Fruit fly (Drosophila melanogaster): ENCODE data around the gene Acox3.

Acox3 gene

DNA sequence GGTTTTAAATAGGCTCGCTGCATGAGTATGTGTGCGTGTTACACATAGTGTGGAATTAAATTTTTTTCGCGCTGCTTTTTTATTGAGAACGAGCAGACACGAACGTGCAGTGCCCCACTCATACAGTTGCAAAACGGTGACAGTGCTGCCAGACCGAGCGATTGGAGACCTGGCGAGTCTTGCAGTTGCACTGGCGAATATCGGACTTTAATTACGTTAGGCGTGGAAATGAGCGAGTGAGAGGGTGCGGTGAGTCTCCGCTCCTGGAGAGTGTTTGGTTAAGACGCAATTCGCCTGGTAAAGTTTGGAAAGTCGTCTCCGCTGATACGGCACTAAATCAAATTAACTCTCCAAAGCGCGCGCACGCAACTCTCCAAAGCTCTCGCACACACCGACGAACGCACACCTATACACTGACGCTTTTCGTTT is 33.1 kb upstream of the Acox3 start (continued):
- TF ChIP-seq CG2199 (GFP tag; IDR thresholded peaks at IDR 0.05), result 0 out of 3 replicates have a peak, but pooled peaks have one; percentile 30
- TF ChIP-seq YL-1 (GFP tag; optimal IDR thresholded peaks at IDR 0.05), result peak; percentile 69
- TF ChIP-seq CG6791 (GFP tag; IDR thresholded peaks at IDR 0.05; ENCODE audit: partially characterized antibody), result peak; percentile 50; the same call in 2 of the 3 replicates
- no peak for TF ChIP-seq Bdp1 (GFP tag; optimal IDR thresholded peaks at IDR 0.05)
- TF ChIP-seq ara (GFP tag; IDR thresholded peaks at IDR 0.05), result no peak
- no peak for TF ChIP-seq Fer3 (tag; optimal IDR thresholded peaks at IDR 0.05)
- no peak for TF ChIP-seq nmo (GFP tag; optimal IDR thresholded peaks at IDR 0.05)
- TF ChIP-seq pho (GFP tag; optimal IDR thresholded peaks at IDR 0.05), result no peak
- TF ChIP-seq Ada2b (GFP tag; IDR thresholded peaks at IDR 0.05), result no peak
- TF ChIP-seq CG11456 (GFP tag; IDR thresholded peaks at IDR 0.05), result no peak
- no peak for TF ChIP-seq onecut (GFP tag; IDR thresholded peaks at IDR 0.05)
- TF ChIP-seq H15 (GFP tag; IDR thresholded peaks at IDR 0.05), result no peak
- no peak for TF ChIP-seq NFAT (GFP tag; IDR thresholded peaks at IDR 0.05)
- peak; percentile 73 for TF ChIP-seq CG15514 (GFP tag; optimal IDR thresholded peaks at IDR 0.05)
- peak; percentile 4 for TF ChIP-seq CG7987 (GFP tag; optimal IDR thresholded peaks at IDR 0.05)
- no peak for TF ChIP-seq Bteb2 (GFP tag; optimal IDR thresholded peaks at IDR 0.05)
- no peak for TF ChIP-seq CG8388 (GFP tag; optimal IDR thresholded peaks at IDR 0.05)
- TF ChIP-seq psq (GFP tag; optimal IDR thresholded peaks at IDR 0.05), result no peak
- no peak for TF ChIP-seq CG2129 (GFP tag; IDR thresholded peaks at IDR 0.05; ENCODE audit: partially characterized antibody)
- TF ChIP-seq CG9437 (GFP tag; optimal IDR thresholded peaks at IDR 0.05), result peak; percentile 71
- no peak for TF ChIP-seq CG10565 (GFP tag; optimal IDR thresholded peaks at IDR 0.05)
- no peak for TF ChIP-seq CG16815 (GFP tag; optimal IDR thresholded peaks at IDR 0.05)
- TF ChIP-seq PHDP (tag; optimal IDR thresholded peaks at IDR 0.05), result no peak
- no peak for TF ChIP-seq B-H1 (GFP tag; IDR thresholded peaks at IDR 0.05)
- TF ChIP-seq fu2 (GFP tag; optimal IDR thresholded peaks at IDR 0.05), result no peak
- TF ChIP-seq ro (GFP tag; IDR thresholded peaks at IDR 0.05), result no peak
- peak in 1 of 2 experiments; percentile 39 for TF ChIP-seq Trl (optimal IDR thresholded peaks at IDR 0.05)
- no peak for TF ChIP-seq Trl (GFP tag; optimal IDR thresholded peaks at IDR 0.05)
- no peak for TF ChIP-seq CG1602 (GFP tag; optimal IDR thresholded peaks at IDR 0.05)
- TF ChIP-seq MTF-1 (GFP tag; optimal IDR thresholded peaks at IDR 0.05; ENCODE audit: borderline replicate concordance), result no peak
- no peak; the same call in 1 of the 2 replicates for TF ChIP-seq CG14014 (GFP tag; IDR thresholded peaks at IDR 0.05)
- peak; percentile 3 for TF ChIP-seq Ets97D (GFP tag; optimal IDR thresholded peaks at IDR 0.05)
- no peak for TF ChIP-seq eyg (GFP tag; optimal IDR thresholded peaks at IDR 0.05)
- TF ChIP-seq D19B (GFP tag; optimal IDR thresholded peaks at IDR 0.05), result no peak
- no peak for TF ChIP-seq CG30403 (GFP tag; optimal IDR thresholded peaks at IDR 0.05)
- no peak for TF ChIP-seq CG7963 (GFP tag; IDR thresholded peaks at IDR 0.05; ENCODE audit: partially characterized antibody)
- TF ChIP-seq exex (tag; optimal IDR thresholded peaks at IDR 0.05), result peak; percentile 58
- TF ChIP-seq Spps (tag; optimal IDR thresholded peaks at IDR 0.05), result no peak
- no peak for TF ChIP-seq tup (GFP tag; optimal IDR thresholded peaks at IDR 0.05)
- TF ChIP-seq en (GFP tag; optimal IDR thresholded peaks at IDR 0.05), result no peak
- TF ChIP-seq HLH54F (GFP tag; optimal IDR thresholded peaks at IDR 0.05), result no peak
- TF ChIP-seq CG3065 (GFP tag; optimal IDR thresholded peaks at IDR 0.05), result no peak
- TF ChIP-seq ftz-f1 (GFP tag; optimal IDR thresholded peaks at IDR 0.05), result no peak
- TF ChIP-seq C15 (GFP tag; IDR thresholded peaks at IDR 0.05), result no peak
- no peak for TF ChIP-seq danr (GFP tag; IDR thresholded peaks at IDR 0.05)
- no peak for TF ChIP-seq lbe (GFP tag; optimal IDR thresholded peaks at IDR 0.05)
- peak; percentile 53; the same call in 1 of the 2 replicates for TF ChIP-seq bbx (GFP tag; IDR thresholded peaks at IDR 0.05; ENCODE audit: partially characterized antibody)
- TF ChIP-seq lab (GFP tag; optimal IDR thresholded peaks at IDR 0.05), result peak; percentile 62
- no peak for TF ChIP-seq CG9215 (GFP tag; IDR thresholded peaks at IDR 0.05)
- no peak for TF ChIP-seq CkIIα-i1 (GFP tag; IDR thresholded peaks at IDR 0.05)
- no peak for TF ChIP-seq CG15011 (GFP tag; optimal IDR thresholded peaks at IDR 0.05)
- TF ChIP-seq chif (GFP tag; optimal IDR thresholded peaks at IDR 0.05), result no peak

All from whole organism, embryonic.